Worm (Caenorhabditis elegans) whole organism, L1 larva: Measurements from ENCODE around the gene F37C12.14.

Experiments
- ama-1 ChIP-seq: fragments of 150-350 bp; optimal IDR thresholded peaks from 2 replicates; lab custom pipeline; 2014
- efl-1 ChIP-seq, 4 experiments: fragments of 150-350 bp; optimal IDR thresholded peaks in 3 of 4; peaks in 1 of 4; 1 replicate in 1 of 4; 2 replicates in 3 of 4; lab custom pipeline; 2014; ENCODE audit warnings: missing biosample characterization in 2 of 4, missing genetic modification characterization in 2 of 4, missing genetic modification reagents in 2 of 4
- lin-15B ChIP-seq: fragments of 150-350 bp; sonication (generic microtip); optimal IDR thresholded peaks from 3 replicates; lab custom pipeline; 2014; ENCODE audit warnings: missing biosample characterization, missing genetic modification characterization
- nhr-237 ChIP-seq: fragments of 150-350 bp; optimal IDR thresholded peaks from 2 replicates; lab custom pipeline; 2014; ENCODE audit warnings: missing biosample characterization, missing genetic modification characterization
- unc-30 ChIP-seq: sonication (generic microtip); optimal IDR thresholded peaks from 2 replicates; lab custom pipeline; 2017; ENCODE audit warnings: missing biosample characterization, missing genetic modification characterization

- TF ChIP-seq lin-15B (no peak), nhr-237 (tag; lab: Kevin White, UChicago) (no peak), efl-1 (optimal IDR thresholded peaks at IDR 0.05; lab: Kevin White, UChicago) (no peak), efl-1 (GFP tag; optimal IDR thresholded peaks at IDR 0.05 in 1 of 2; lab: Kevin White, UChicago) (no peak), ama-1 (no peak), unc-30 (no peak)
Observed at ce11 chrIII:7158709-7159108, 26.7 kb downstream of the F37C12.14 start, which contains the start of gene nuo-4.
